Worm (Caenorhabditis elegans): Measurements from ENCODE around the gene trip-4.

ce11 chrII:15089896-15090230 is 50.7 kb downstream of the trip-4 start, which contains the start of gene Y53F4B.21:
- TF ChIP-seq T23F11.4 (GFP tag; optimal IDR thresholded peaks at IDR 0.05) (no peak), eyg-1 (tag; optimal IDR thresholded peaks at IDR 0.05) (no peak), K09A11.1 (tag; optimal IDR thresholded peaks at IDR 0.05; ENCODE audit: insufficient read depth) (no peak), nfya-1 (tag; optimal IDR thresholded peaks at IDR 0.05) (no peak), che-1 (tag; optimal IDR thresholded peaks at IDR 0.05) (no peak), ztf-16 (tag; optimal IDR thresholded peaks at IDR 0.05) (no peak), fkh-10 (GFP tag; optimal IDR thresholded peaks at IDR 0.05) (no peak), pqm-1 (tag; optimal IDR thresholded peaks at IDR 0.05) (no peak), ceh-14 (tag; optimal IDR thresholded peaks at IDR 0.05) (no peak), ama-1 (optimal IDR thresholded peaks at IDR 0.05) (no peak), elt-2 (tag; optimal IDR thresholded peaks at IDR 0.05) (no peak)
